Fruit fly (Drosophila melanogaster): ENCODE measurements around the gene CG7886.

- TF ChIP-seq slp2 (GFP tag; optimal IDR thresholded peaks at IDR 0.05) (no peak), jing (GFP tag; optimal IDR thresholded peaks at IDR 0.05) (no peak), nerfin-2 (GFP tag; IDR thresholded peaks at IDR 0.05; ENCODE audit: partially characterized antibody) (no peak), CG12219 (GFP tag; optimal IDR thresholded peaks at IDR 0.05) (no peak), Gug (GFP tag; IDR thresholded peaks at IDR 0.05) (no peak), tx (GFP tag; optimal IDR thresholded peaks at IDR 0.05) (no peak), CG33557 (GFP tag; optimal IDR thresholded peaks at IDR 0.05) (no peak), CTCF (GFP tag; optimal IDR thresholded peaks at IDR 0.05) (no peak), bcd (GFP tag; optimal IDR thresholded peaks at IDR 0.05) (no peak), CG12104 (GFP tag; optimal IDR thresholded peaks at IDR 0.05) (no peak), CG42726 (GFP tag; IDR thresholded peaks at IDR 0.05; ENCODE audit: partially characterized antibody) (no peak), CG18476 (GFP tag; optimal IDR thresholded peaks at IDR 0.05) (no peak), CG6765 (GFP tag; optimal IDR thresholded peaks at IDR 0.05) (no peak)
These were observed 8.8 kb upstream of the CG7886 start for dm6 chr3R:14651076-14651662.

All from whole organism, embryonic.